Worm (Caenorhabditis elegans) whole organism, late embryonic: ENCODE results near the gene hot-3.

Experiments
- C08G9.2 ChIP-seq: sonication (generic microtip); optimal IDR thresholded peaks from 2 replicates; lab custom pipeline; 2016; ENCODE audit warnings: mild to moderate bottlenecking, missing genetic modification characterization, moderate library complexity, missing compliant biosample characterization
- F13H6.1 ChIP-seq: sonication (generic microtip); optimal IDR thresholded peaks from 2 replicates; lab custom pipeline; 2016; ENCODE audit warnings: missing genetic modification characterization, missing compliant biosample characterization
- K09A11.1 ChIP-seq: sonication (generic microtip); optimal IDR thresholded peaks from 2 replicates; lab custom pipeline; 2017; ENCODE audit warnings: antibody characterized with exemption, mild to moderate bottlenecking, missing genetic modification characterization, missing compliant biosample characterization; ENCODE audit not compliant: insufficient read depth
- T23F11.4 ChIP-seq: fragments of 200-800 bp; sonication (Bioruptor generic); optimal IDR thresholded peaks from 2 replicates; lab custom pipeline; 2018; ENCODE audit warnings: mild to moderate bottlenecking, missing genetic modification characterization, missing compliant biosample characterization
- ahr-1 ChIP-seq: sonication (generic microtip); optimal IDR thresholded peaks from 2 replicates; lab custom pipeline; 2016; ENCODE audit warnings: missing genetic modification characterization, missing compliant biosample characterization
- ceh-14 ChIP-seq: sonication (generic microtip); optimal IDR thresholded peaks from 2 replicates; lab custom pipeline; 2016; ENCODE audit warnings: missing genotype, missing genetic modification characterization, missing compliant biosample characterization
- ceh-18 ChIP-seq: sonication (generic microtip); optimal IDR thresholded peaks from 2 replicates; lab custom pipeline; 2016; ENCODE audit warnings: missing genetic modification characterization, missing compliant biosample characterization
- ceh-19 ChIP-seq: fragments of 200-800 bp; sonication (Bioruptor generic); optimal IDR thresholded peaks from 2 replicates; lab custom pipeline; 2018; ENCODE audit warnings: mild to moderate bottlenecking, missing genetic modification characterization, missing compliant biosample characterization
- ceh-2 ChIP-seq: sonication (generic microtip); optimal IDR thresholded peaks from 2 replicates; lab custom pipeline; 2016; ENCODE audit warnings: missing genotype, missing genetic modification characterization, missing compliant biosample characterization
- ceh-22 ChIP-seq: sonication (generic microtip); optimal IDR thresholded peaks from 2 replicates; lab custom pipeline; 2017; ENCODE audit warnings: missing biosample characterization, missing genetic modification characterization
- ceh-30 ChIP-seq: fragments of 150-350 bp; optimal IDR thresholded peaks from 2 replicates; lab custom pipeline; 2014; ENCODE audit warnings: missing biosample characterization, missing genetic modification characterization
- ceh-31 ChIP-seq: sonication (generic microtip); optimal IDR thresholded peaks from 2 replicates; lab custom pipeline; 2016; ENCODE audit warnings: missing genetic modification characterization, missing compliant biosample characterization
- ceh-34 ChIP-seq: sonication (generic microtip); optimal IDR thresholded peaks from 2 replicates; lab custom pipeline; 2016; ENCODE audit warnings: mild to moderate bottlenecking, missing genetic modification characterization, missing compliant biosample characterization
- ceh-48 ChIP-seq: sonication (generic microtip); optimal IDR thresholded peaks from 2 replicates; lab custom pipeline; 2016; ENCODE audit warnings: missing genetic modification characterization, inconsistent platforms, missing compliant biosample characterization
- ceh-6 ChIP-seq: fragments of 200-800 bp; sonication (Bioruptor generic); optimal IDR thresholded peaks from 2 replicates; lab custom pipeline; 2018; ENCODE audit warnings: mild to moderate bottlenecking, missing genetic modification characterization, missing compliant biosample characterization
- ceh-9 ChIP-seq: sonication (generic microtip); optimal IDR thresholded peaks from 2 replicates; lab custom pipeline; 2016; ENCODE audit warnings: mild to moderate bottlenecking, missing genetic modification characterization, inconsistent platforms, missing compliant biosample characterization
- dve-1 ChIP-seq: sonication (generic microtip); optimal IDR thresholded peaks from 2 replicates; lab custom pipeline; 2017; ENCODE audit warnings: antibody characterized with exemption, mild to moderate bottlenecking, missing genetic modification characterization, missing compliant biosample characterization
- ets-4 ChIP-seq: sonication (generic microtip); optimal IDR thresholded peaks from 2 replicates; lab custom pipeline; 2016; ENCODE audit warnings: missing genetic modification characterization, missing compliant biosample characterization
- fax-1 ChIP-seq: sonication (generic microtip); optimal IDR thresholded peaks from 2 replicates; lab custom pipeline; 2016; ENCODE audit warnings: missing genotype, missing genetic modification characterization, missing compliant biosample characterization
- fkh-6 ChIP-seq: sonication (generic microtip); optimal IDR thresholded peaks from 2 replicates; lab custom pipeline; 2016; ENCODE audit warnings: missing genetic modification characterization, missing compliant biosample characterization
- gmeb-2 ChIP-seq: sonication (generic microtip); optimal IDR thresholded peaks from 2 replicates; lab custom pipeline; 2016; ENCODE audit warnings: missing genetic modification characterization, inconsistent platforms, missing compliant biosample characterization
- hlh-15 ChIP-seq: sonication (generic microtip); optimal IDR thresholded peaks from 2 replicates; lab custom pipeline; 2016; ENCODE audit warnings: missing genetic modification characterization, missing compliant biosample characterization
- hlh-30 ChIP-seq: sonication (generic microtip); optimal IDR thresholded peaks from 2 replicates; lab custom pipeline; 2017; ENCODE audit warnings: antibody characterized with exemption, missing genetic modification characterization, missing compliant biosample characterization; ENCODE audit not compliant: insufficient read depth
- hlh-6 ChIP-seq: sonication (generic microtip); optimal IDR thresholded peaks from 2 replicates; lab custom pipeline; 2016; ENCODE audit warnings: missing genotype, missing genetic modification characterization, missing compliant biosample characterization
- lim-6 ChIP-seq: sonication (generic microtip); optimal IDR thresholded peaks from 2 replicates; lab custom pipeline; 2016; ENCODE audit warnings: missing genetic modification characterization, missing compliant biosample characterization
- lin-11 ChIP-seq: fragments of 200-800 bp; sonication (Bioruptor generic); optimal IDR thresholded peaks from 2 replicates; lab custom pipeline; 2018; ENCODE audit warnings: mild to moderate bottlenecking, missing genetic modification characterization, missing compliant biosample characterization
- madf-2 ChIP-seq: sonication (generic microtip); optimal IDR thresholded peaks from 2 replicates; lab custom pipeline; 2017; ENCODE audit warnings: missing genetic modification characterization, missing compliant biosample characterization
- nfya-1 ChIP-seq: sonication (generic microtip); optimal IDR thresholded peaks from 2 replicates; lab custom pipeline; 2017; ENCODE audit warnings: missing genetic modification characterization, mild to moderate bottlenecking, missing compliant biosample characterization, antibody characterized with exemption, moderate library complexity
- nhr-11 ChIP-seq: fragments of 150-350 bp; optimal IDR thresholded peaks from 2 replicates; lab custom pipeline; 2014; ENCODE audit warnings: missing biosample characterization, missing genetic modification characterization
- npax-4 ChIP-seq: sonication (generic microtip); optimal IDR thresholded peaks from 2 replicates; lab custom pipeline; 2016; ENCODE audit warnings: missing genetic modification characterization, missing compliant biosample characterization
- odd-2 ChIP-seq: sonication (generic microtip); optimal IDR thresholded peaks from 2 replicates; lab custom pipeline; 2017; ENCODE audit warnings: antibody characterized with exemption, mild to moderate bottlenecking, missing genetic modification characterization, missing compliant biosample characterization
- pag-3 ChIP-seq: sonication (generic microtip); optimal IDR thresholded peaks from 2 replicates; lab custom pipeline; 2016; ENCODE audit warnings: missing compliant biosample characterization, missing genetic modification characterization, borderline replicate concordance
- pha-2 ChIP-seq: sonication (generic microtip); optimal IDR thresholded peaks from 2 replicates; lab custom pipeline; 2017; ENCODE audit warnings: mild to moderate bottlenecking, missing genetic modification characterization, missing compliant biosample characterization
- pqm-1 ChIP-seq: sonication (generic microtip); optimal IDR thresholded peaks from 2 replicates; lab custom pipeline; 2016; ENCODE audit warnings: missing genetic modification characterization, missing compliant biosample characterization
- pros-1 ChIP-seq: fragments of 150-350 bp; optimal IDR thresholded peaks from 2 replicates; lab custom pipeline; 2014; ENCODE audit warnings: missing biosample characterization, missing genetic modification reagents, missing genetic modification characterization
- ref-2 ChIP-seq: sonication (generic microtip); optimal IDR thresholded peaks from 2 replicates; lab custom pipeline; 2016; ENCODE audit warnings: missing genetic modification characterization, missing compliant biosample characterization
- rnt-1 ChIP-seq: sonication (generic microtip); optimal IDR thresholded peaks from 2 replicates; lab custom pipeline; 2016; ENCODE audit warnings: missing genetic modification characterization, missing compliant biosample characterization
- sox-4 ChIP-seq: sonication (generic microtip); optimal IDR thresholded peaks from 2 replicates; lab custom pipeline; 2017; ENCODE audit warnings: mild to moderate bottlenecking, missing genetic modification characterization, inconsistent platforms, missing compliant biosample characterization
- syd-9 ChIP-seq: sonication (generic microtip); optimal IDR thresholded peaks from 2 replicates; lab custom pipeline; 2016; ENCODE audit warnings: mild to moderate bottlenecking, missing genetic modification characterization, moderate library complexity, missing compliant biosample characterization
- tbx-2 ChIP-seq: sonication (generic microtip); optimal IDR thresholded peaks from 2 replicates; lab custom pipeline; 2016; ENCODE audit warnings: missing genetic modification characterization, missing compliant biosample characterization
- unc-42 ChIP-seq: sonication (generic microtip); optimal IDR thresholded peaks from 2 replicates; lab custom pipeline; 2016; ENCODE audit warnings: missing genotype, missing genetic modification characterization, missing compliant biosample characterization
- unc-55 ChIP-seq: sonication (generic microtip); optimal IDR thresholded peaks from 2 replicates; lab custom pipeline; 2017; ENCODE audit warnings: missing biosample characterization, missing genetic modification reagents, missing genetic modification characterization
- unc-86 ChIP-seq: sonication (generic microtip); optimal IDR thresholded peaks from 2 replicates; lab custom pipeline; 2016; ENCODE audit warnings: missing genetic modification characterization, missing compliant biosample characterization
- zip-5 ChIP-seq: sonication (generic microtip); optimal IDR thresholded peaks from 2 replicates; lab custom pipeline; 2016; ENCODE audit warnings: missing genetic modification characterization, missing compliant biosample characterization
- ztf-16 ChIP-seq: sonication (generic microtip); optimal IDR thresholded peaks from 2 replicates; lab custom pipeline; 2017; ENCODE audit warnings: missing genetic modification characterization, missing compliant biosample characterization

The hot-3 gene

DNA sequence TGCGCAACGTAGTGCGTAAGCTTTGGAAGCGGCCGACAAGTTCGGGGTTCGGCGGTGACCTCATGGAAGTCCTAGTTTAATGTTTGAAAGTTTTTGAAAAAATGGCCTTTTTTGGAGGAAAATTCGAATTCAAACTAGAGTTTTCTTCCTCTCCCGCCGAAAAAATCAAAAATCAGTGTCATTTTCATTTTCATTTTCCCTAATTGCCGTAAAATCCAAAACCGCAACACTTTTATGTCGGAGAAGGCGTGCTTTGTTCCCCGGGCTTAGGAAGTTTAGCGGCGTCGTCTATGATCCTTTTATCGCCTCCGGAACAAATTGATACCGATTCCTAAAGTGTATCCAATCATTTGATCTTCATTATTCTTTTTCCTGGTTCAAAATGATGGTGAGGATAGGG lies 6.9 kb downstream of the hot-3 start, which contains the start of gene mltn-5:
TSS of gene mltn-5 (plus strand) at position 301 of the 400 bp plus-strand sequence.
- TF ChIP-seq ceh-31 (tag; lab: Kevin White, UChicago) (no peak), tbx-2 (tag; lab: Kevin White, UChicago) (no peak), unc-55 (GFP tag; lab: Kevin White, UChicago) (no peak), pqm-1 (tag; lab: Kevin White, UChicago) (no peak), ceh-22 (tag; lab: Kevin White, UChicago) (no peak), ceh-30 (tag; lab: Kevin White, UChicago) (no peak), fax-1 (no peak), nfya-1 (tag; lab: Kevin White, UChicago) (no peak), ceh-19 (GFP tag; lab: Kevin White, UChicago) (no peak), pha-2 (tag; lab: Kevin White, UChicago) (no peak), ceh-6 (GFP tag; lab: Kevin White, UChicago) (no peak)

ce11 chrII:13919100-13919499 lies 12.7 kb downstream of the hot-3 start:
- TF ChIP-seq pros-1 (tag; lab: Kevin White, UChicago): no peak
- no peak for TF ChIP-seq dve-1

DNA sequence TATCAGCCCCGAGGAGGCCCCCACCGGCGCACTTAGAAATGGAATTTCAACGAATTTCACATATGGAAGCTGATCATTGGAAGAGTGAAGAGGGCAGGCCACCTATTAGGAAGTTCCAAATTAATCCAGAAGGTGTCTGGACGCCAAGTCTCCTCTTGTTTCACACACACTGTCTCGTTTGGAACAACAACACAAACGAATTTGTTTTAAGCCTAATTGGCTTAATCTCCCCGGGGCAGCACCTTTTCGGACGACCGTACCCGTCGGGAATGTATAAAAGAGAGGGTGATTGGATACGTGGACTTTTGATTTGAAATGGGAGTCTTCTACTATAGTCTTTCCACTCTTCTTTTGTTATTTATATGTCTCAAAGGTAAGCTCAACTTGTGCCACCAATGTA lies 15.8 kb downstream of the hot-3 start, which contains the start of gene mltn-3:
TSS of gene mltn-3 (plus strand) at position 301 of the 400 bp plus-strand sequence.
- no peak for TF ChIP-seq tbx-2 (tag; lab: Kevin White, UChicago)
- TF ChIP-seq pha-2 (tag; lab: Kevin White, UChicago): no peak
- no peak for TF ChIP-seq T23F11.4 (GFP tag; lab: Kevin White, UChicago)
- TF ChIP-seq ceh-18: no peak
- TF ChIP-seq K09A11.1 (tag; lab: Kevin White, UChicago): no peak
- no peak for TF ChIP-seq F13H6.1 (tag; lab: Kevin White, UChicago)
- TF ChIP-seq pag-3 (tag; lab: Kevin White, UChicago): no peak
- TF ChIP-seq unc-55 (GFP tag; lab: Kevin White, UChicago): no peak
- no peak for TF ChIP-seq lim-6 (tag; lab: Kevin White, UChicago)
- no peak for TF ChIP-seq nhr-11
- no peak for TF ChIP-seq hlh-15
- no peak for TF ChIP-seq odd-2
- TF ChIP-seq ets-4 (tag; lab: Kevin White, UChicago): no peak

DNA sequence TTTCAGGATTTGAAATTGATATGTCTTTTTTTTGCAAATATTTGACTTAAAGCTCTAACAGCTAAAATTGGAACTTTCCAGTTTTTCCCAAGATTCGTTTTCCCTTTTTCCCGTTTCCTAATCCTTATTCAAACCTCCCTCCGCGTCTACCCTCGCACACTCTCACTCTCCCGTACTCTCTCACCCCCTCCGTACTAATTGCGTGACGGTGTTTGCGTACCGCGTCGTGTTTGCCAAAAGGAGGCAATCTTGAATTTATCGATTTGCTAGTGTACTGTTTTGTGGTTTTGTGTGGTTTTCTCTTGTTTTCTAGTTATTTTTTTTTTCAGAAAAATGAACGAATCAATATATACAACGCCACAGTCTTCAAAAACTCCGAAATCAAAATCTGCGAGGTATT lies 23.3 kb downstream of the hot-3 start, which contains the start of gene citk-1:
TSS of gene citk-1 (plus strand) at position 323 of the 400 bp plus-strand sequence.
- no peak for TF ChIP-seq ahr-1
- peak; percentile 65 for TF ChIP-seq ceh-18
- peak; percentile 57 for TF ChIP-seq ceh-14
- peak; percentile 22 for TF ChIP-seq ceh-34
- no peak for TF ChIP-seq pha-2 (tag; lab: Kevin White, UChicago)
- no peak for TF ChIP-seq ztf-16
- TF ChIP-seq unc-55 (GFP tag; lab: Kevin White, UChicago): no peak
- peak; percentile 9 for TF ChIP-seq dve-1
- peak; percentile 55 for TF ChIP-seq rnt-1
- peak; percentile 78 for TF ChIP-seq nfya-1 (tag; lab: Kevin White, UChicago)
- peak; percentile 65 for TF ChIP-seq ceh-31 (tag; lab: Kevin White, UChicago)
- TF ChIP-seq C08G9.2: no peak
- TF ChIP-seq ceh-2 (tag; lab: Kevin White, UChicago): peak; percentile 19
- TF ChIP-seq hlh-30 (tag; lab: Kevin White, UChicago): peak; percentile 24
- TF ChIP-seq ref-2: peak; percentile 57
- no peak for TF ChIP-seq npax-4
- peak; percentile 71 for TF ChIP-seq ceh-48 (tag; lab: Kevin White, UChicago)
- no peak for TF ChIP-seq lin-11 (tag; lab: Kevin White, UChicago)
- no peak for TF ChIP-seq madf-2 (tag; lab: Kevin White, UChicago)
- TF ChIP-seq gmeb-2 (tag; lab: Kevin White, UChicago): no peak
- no peak for TF ChIP-seq fax-1
- TF ChIP-seq ceh-9 (tag; lab: Kevin White, UChicago): no peak
- no peak for TF ChIP-seq fkh-6 (tag; lab: Kevin White, UChicago)
- TF ChIP-seq hlh-6: peak; percentile 20
- no peak for TF ChIP-seq hlh-15
- no peak for TF ChIP-seq pros-1 (tag; lab: Kevin White, UChicago)
- TF ChIP-seq syd-9 (tag; lab: Kevin White, UChicago): no peak
- TF ChIP-seq tbx-2 (tag; lab: Kevin White, UChicago): peak; percentile 52
- no peak for TF ChIP-seq zip-5 (tag; lab: Kevin White, UChicago)
- peak; percentile 69 for TF ChIP-seq unc-42 (tag; lab: Kevin White, UChicago)
- no peak for TF ChIP-seq ets-4 (tag; lab: Kevin White, UChicago)
- TF ChIP-seq unc-86 (tag; lab: Kevin White, UChicago): no peak
- peak; percentile 6 for TF ChIP-seq sox-4
